Worm (Caenorhabditis elegans) whole organism, L1 larva: ENCODE results near the gene F16G10.5.
A peak's percentile ranks its signal among the peaks of the same experiment; 100 is the strongest.

Experiments used
- C16A3.4 ChIP-seq: fragments of 150-350 bp; optimal IDR thresholded peaks from 2 replicates; lab custom pipeline; 2014; ENCODE audit warnings: missing biosample characterization, missing genetic modification characterization
- C34B4.2 ChIP-seq: sonication (generic microtip); optimal IDR thresholded peaks from 2 replicates; lab custom pipeline; 2017; ENCODE audit warnings: mild to moderate bottlenecking, missing genetic modification characterization, missing compliant biosample characterization
- alr-1 ChIP-seq: fragments of 200-800 bp; sonication (Bioruptor generic); optimal IDR thresholded peaks from 2 replicates; lab custom pipeline; 2018; ENCODE audit warnings: borderline replicate concordance, mild to moderate bottlenecking, missing genetic modification characterization, missing compliant biosample characterization
- ama-1 ChIP-seq: fragments of 150-350 bp; optimal IDR thresholded peaks from 2 replicates; lab custom pipeline; 2014
- blmp-1 ChIP-seq: fragments of 150-350 bp; optimal IDR thresholded peaks from 2 replicates; lab custom pipeline; 2014; ENCODE audit warnings: missing biosample characterization, missing genetic modification characterization
- ceh-63 ChIP-seq: fragments of 200-800 bp; sonication (Bioruptor generic); optimal IDR thresholded peaks from 2 replicates; lab custom pipeline; 2018; ENCODE audit warnings: mild to moderate bottlenecking, missing genetic modification characterization, missing compliant biosample characterization
- ceh-8 ChIP-seq: fragments of 200-800 bp; sonication (Bioruptor generic); optimal IDR thresholded peaks from 2 replicates; lab custom pipeline; 2018; ENCODE audit warnings: mild to moderate bottlenecking, missing genetic modification characterization, moderate library complexity, missing compliant biosample characterization
- ceh-90 ChIP-seq: sonication (generic microtip); optimal IDR thresholded peaks from 2 replicates; lab custom pipeline; 2016; ENCODE audit warnings: missing genetic modification characterization, missing compliant biosample characterization
- efl-1 ChIP-seq, 4 experiments: fragments of 150-350 bp; optimal IDR thresholded peaks in 3 of 4; peaks in 1 of 4; 1 replicate in 1 of 4; 2 replicates in 3 of 4; lab custom pipeline; 2014; ENCODE audit warnings: missing biosample characterization in 2 of 4, missing genetic modification characterization in 2 of 4, missing genetic modification reagents in 2 of 4
- egl-13 ChIP-seq: sonication (generic microtip); optimal IDR thresholded peaks from 2 replicates; lab custom pipeline; 2016; ENCODE audit warnings: missing genotype, missing genetic modification reagents, missing genetic modification characterization, missing compliant biosample characterization
- elt-3 ChIP-seq, 6 experiments: fragments of 150-350 bp in 1 of 6; sonication (generic microtip); optimal IDR thresholded peaks; 2 replicates each; lab custom pipeline; 2017 to 2018; ENCODE audit warnings: missing biosample characterization in 6 of 6, missing genetic modification characterization in 6 of 6, inconsistent platforms in 1 of 6
- fkh-10 ChIP-seq: sonication (generic microtip); optimal IDR thresholded peaks from 2 replicates; lab custom pipeline; 2017; ENCODE audit warnings: missing biosample characterization, missing genetic modification reagents, missing genetic modification characterization
- fkh-4 ChIP-seq: sonication (generic microtip); optimal IDR thresholded peaks from 2 replicates; lab custom pipeline; 2016; ENCODE audit warnings: missing compliant biosample characterization, missing genetic modification characterization, borderline replicate concordance
- isw-1 ChIP-seq: fragments of 200-800 bp; sonication (Bioruptor generic); IDR thresholded peaks from 2 replicates; pipeline ENCODE4 v1.3.6; 2022; ENCODE audit warnings: missing genetic modification characterization, missing compliant biosample characterization
- lin-14 ChIP-seq: fragments of 200-800 bp; sonication (Bioruptor generic); optimal IDR thresholded peaks from 2 replicates; lab custom pipeline; 2018; ENCODE audit warnings: mild to moderate bottlenecking, missing genetic modification characterization, moderate library complexity, missing compliant biosample characterization
- mab-9 ChIP-seq: fragments of 200-800 bp; sonication (Bioruptor generic); IDR thresholded peaks from 2 replicates; pipeline ENCODE4 v1.3.6; 2022; ENCODE audit warnings: missing genetic modification reagents, missing genetic modification characterization, missing compliant biosample characterization
- mdl-1 ChIP-seq, 2 experiments: fragments of 150-350 bp; optimal IDR thresholded peaks; 2 replicates each; lab custom pipeline; 2014 to 2017; ENCODE audit warnings: missing biosample characterization in 2 of 2, missing genetic modification characterization in 2 of 2, inconsistent platforms in 1 of 2
- mef-2 ChIP-seq: fragments of 150-350 bp; optimal IDR thresholded peaks from 2 replicates; lab custom pipeline; 2014; ENCODE audit warnings: missing biosample characterization, missing genetic modification characterization
- mep-1 ChIP-seq: fragments of 150-350 bp; optimal IDR thresholded peaks from 2 replicates; lab custom pipeline; 2014; ENCODE audit warnings: missing biosample characterization, missing genetic modification characterization
- nhr-19 ChIP-seq: fragments of 200-800 bp; sonication (Bioruptor generic); conservative IDR thresholded peaks from 2 replicates; pipeline ENCODE4 v1.3.6; 2022; ENCODE audit warnings: missing genetic modification characterization, missing compliant biosample characterization
- nhr-20 ChIP-seq: sonication (generic microtip); optimal IDR thresholded peaks from 2 replicates; lab custom pipeline; 2016; ENCODE audit warnings: mild to moderate bottlenecking, missing genetic modification characterization, missing compliant biosample characterization
- nhr-76 ChIP-seq: sonication (generic microtip); optimal IDR thresholded peaks from 2 replicates; lab custom pipeline; 2017; ENCODE audit warnings: missing biosample characterization, missing genetic modification characterization
- nhr-77 ChIP-seq: fragments of 150-350 bp; optimal IDR thresholded peaks from 2 replicates; lab custom pipeline; 2014; ENCODE audit warnings: missing biosample characterization, missing genetic modification characterization
- nhr-85 ChIP-seq: sonication (generic microtip); peaks from one replicate; lab custom pipeline; 2016; ENCODE audit warnings: missing genetic modification characterization, inconsistent platforms, missing compliant biosample characterization
- nhr-90 ChIP-seq: sonication (generic microtip); optimal IDR thresholded peaks from 2 replicates; lab custom pipeline; 2016; ENCODE audit warnings: mild to moderate bottlenecking, missing genetic modification characterization, missing compliant biosample characterization; ENCODE audit not compliant: poor library complexity
- pag-3 ChIP-seq: sonication (generic microtip); optimal IDR thresholded peaks from 2 replicates; lab custom pipeline; 2017; ENCODE audit warnings: missing genetic modification characterization, mild to moderate bottlenecking, missing compliant biosample characterization, antibody characterized with exemption, borderline replicate concordance; ENCODE audit not compliant: insufficient read depth
- pqm-1 ChIP-seq: sonication (generic microtip); optimal IDR thresholded peaks from 3 replicates; lab custom pipeline; 2017; ENCODE audit warnings: missing biosample characterization, missing genetic modification characterization
- rnt-1 ChIP-seq: sonication (generic microtip); optimal IDR thresholded peaks from 2 replicates; lab custom pipeline; 2016; ENCODE audit warnings: mild to moderate bottlenecking, missing genetic modification characterization, moderate library complexity, missing compliant biosample characterization
- skn-1 ChIP-seq: fragments of 150-350 bp; optimal IDR thresholded peaks from 2 replicates; lab custom pipeline; 2014; ENCODE audit warnings: missing biosample characterization, missing genetic modification characterization
- snpc-4 ChIP-seq: fragments of 150-350 bp; optimal IDR thresholded peaks from 2 replicates; lab custom pipeline; 2014; ENCODE audit warnings: missing biosample characterization, missing genetic modification characterization
- sox-4 ChIP-seq: sonication (generic microtip); optimal IDR thresholded peaks from 2 replicates; lab custom pipeline; 2016; ENCODE audit warnings: missing genetic modification characterization, missing compliant biosample characterization
- sptf-1 ChIP-seq: fragments of 150-350 bp; optimal IDR thresholded peaks from 2 replicates; lab custom pipeline; 2014; ENCODE audit warnings: missing biosample characterization, missing genetic modification characterization
- swsn-7 ChIP-seq: sonication (generic microtip); optimal IDR thresholded peaks from 2 replicates; lab custom pipeline; 2016; ENCODE audit warnings: missing genetic modification characterization, missing compliant biosample characterization
- tbx-2 ChIP-seq: sonication (generic microtip); optimal IDR thresholded peaks from 2 replicates; lab custom pipeline; 2016; ENCODE audit warnings: missing genetic modification characterization, missing compliant biosample characterization
- unc-130 ChIP-seq: fragments of 150-350 bp; optimal IDR thresholded peaks from 2 replicates; lab custom pipeline; 2017; ENCODE audit warnings: missing biosample characterization, missing genetic modification characterization, inconsistent platforms
- unc-30 ChIP-seq: sonication (generic microtip); optimal IDR thresholded peaks from 2 replicates; lab custom pipeline; 2017; ENCODE audit warnings: missing biosample characterization, missing genetic modification characterization
- unc-62 ChIP-seq: fragments of 150-350 bp; optimal IDR thresholded peaks from 2 replicates; lab custom pipeline; 2014; ENCODE audit warnings: missing biosample characterization, missing genetic modification reagents, missing genetic modification characterization
- unc-86 ChIP-seq: sonication (generic microtip); optimal IDR thresholded peaks from 2 replicates; lab custom pipeline; 2016; ENCODE audit warnings: missing genetic modification characterization, missing compliant biosample characterization
- xbp-1 ChIP-seq: sonication (generic microtip); optimal IDR thresholded peaks from 2 replicates; lab custom pipeline; 2016; ENCODE audit warnings: missing genetic modification characterization, missing compliant biosample characterization
- zip-4 ChIP-seq: fragments of 200-800 bp; sonication (Bioruptor generic); optimal IDR thresholded peaks from 2 replicates; lab custom pipeline; 2018; ENCODE audit warnings: mild to moderate bottlenecking, missing genetic modification characterization, moderate library complexity, missing compliant biosample characterization
- ztf-11 ChIP-seq, 2 experiments: sonication (generic microtip); optimal IDR thresholded peaks; 2 replicates each; lab custom pipeline; 2016 to 2017; ENCODE audit warnings: missing genetic modification characterization in 2 of 2, missing biosample characterization in 1 of 2, missing compliant biosample characterization in 1 of 2

F16G10.5 gene

ce11 chrII:2399810-2400209, 32.7 kb downstream of the F16G10.5 start:
- TF ChIP-seq blmp-1 (peak; percentile 92), unc-130 (tag; lab: Kevin White, UChicago) (no peak), pqm-1 (tag; lab: Kevin White, UChicago) (no peak), fkh-4 (tag; lab: Kevin White, UChicago) (no peak), fkh-10 (GFP tag; lab: Kevin White, UChicago) (no peak), ceh-8 (GFP tag; lab: Kevin White, UChicago) (no peak), nhr-90 (tag; lab: Kevin White, UChicago) (no peak), lin-14 (GFP tag; lab: Kevin White, UChicago) (no peak), nhr-20 (tag; lab: Kevin White, UChicago) (no peak), unc-86 (tag; lab: Kevin White, UChicago) (no peak), C34B4.2 (tag; lab: Kevin White, UChicago) (no peak), mdl-1 (tag; optimal IDR thresholded peaks at IDR 0.05; lab: Kevin White, UChicago) (no peak), rnt-1 (tag; lab: Kevin White, UChicago) (no peak), elt-3 (tag; optimal IDR thresholded peaks at IDR 0.05; lab: Kevin White, UChicago) (peak; percentile 89 to 97 (median 91)), xbp-1 (tag; lab: Kevin White, UChicago) (no peak)

DNA sequence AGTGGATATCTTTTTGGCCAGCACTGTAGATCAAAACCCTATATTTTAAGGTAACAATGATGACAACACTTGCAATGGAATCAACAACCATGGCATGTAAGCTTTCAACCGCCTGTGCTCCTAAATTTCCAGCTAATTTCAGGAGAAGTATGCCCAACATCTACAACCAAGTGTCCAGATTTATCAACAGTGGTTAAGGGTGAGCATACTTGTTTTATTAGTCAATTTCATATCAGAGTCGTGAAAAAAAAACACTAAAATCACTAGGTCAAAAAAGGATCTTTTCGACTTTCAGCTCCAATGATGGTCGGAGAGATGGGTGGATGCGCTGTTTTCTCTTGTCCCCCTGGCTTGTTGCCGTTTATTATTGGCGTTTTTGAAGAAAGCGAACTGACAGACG, 36.9 kb downstream of the F16G10.5 start, which contains the start of gene F16G10.1:
Gene F16G10.1, plus strand, starts transcription at position 301 of the 400 bp plus-strand sequence.
- TF ChIP-seq pag-3 (no peak), elt-3 (tag; optimal IDR thresholded peaks at IDR 0.05; lab: Kevin White, UChicago) (no peak), mep-1 (no peak), skn-1 (tag; lab: Kevin White, UChicago) (no peak), ceh-90 (tag; lab: Kevin White, UChicago) (no peak), ztf-11 (tag; optimal IDR thresholded peaks at IDR 0.05; lab: Kevin White, UChicago) (no peak), unc-86 (tag; lab: Kevin White, UChicago) (no peak), efl-1 (optimal IDR thresholded peaks at IDR 0.05; lab: Kevin White, UChicago) (no peak), efl-1 (GFP tag; optimal IDR thresholded peaks at IDR 0.05 in 1 of 2; lab: Kevin White, UChicago) (no peak), nhr-76 (tag; lab: Kevin White, UChicago) (no peak), sox-4 (tag; lab: Kevin White, UChicago) (no peak), isw-1 (GFP tag; lab: Robert Waterston, UW) (no peak), nhr-19 (GFP tag; lab: Robert Waterston, UW) (no peak), mab-9 (no peak), unc-62 (GFP tag; lab: Kevin White, UChicago) (no peak), xbp-1 (tag; lab: Kevin White, UChicago) (no peak), lin-14 (GFP tag; lab: Kevin White, UChicago) (no peak)
- TF ChIP-seq, all 84 proteins: peak for 0

ce11 chrII:2411093-2411492, 44.0 kb downstream of the F16G10.5 start:
- TF ChIP-seq mef-2 (tag; lab: Kevin White, UChicago): no peak
- no peak for TF ChIP-seq nhr-77 (tag; lab: Kevin White, UChicago)
- no peak for TF ChIP-seq egl-13 (tag; lab: Kevin White, UChicago)
- TF ChIP-seq snpc-4: no peak
- no peak for TF ChIP-seq sox-4 (tag; lab: Kevin White, UChicago)
- no peak for TF ChIP-seq unc-30 (tag; lab: Kevin White, UChicago)
- no peak for TF ChIP-seq tbx-2 (tag; lab: Kevin White, UChicago)
- no peak for TF ChIP-seq ceh-63 (GFP tag; lab: Kevin White, UChicago)
- no peak for TF ChIP-seq ama-1 (lab: Kevin White, UChicago)
- no peak for TF ChIP-seq nhr-85
- TF ChIP-seq zip-4: no peak

- TF ChIP-seq alr-1 (tag; lab: Kevin White, UChicago) (no peak), C16A3.4 (tag; lab: Kevin White, UChicago) (no peak), efl-1 (optimal IDR thresholded peaks at IDR 0.05; lab: Kevin White, UChicago) (no peak), efl-1 (GFP tag; optimal IDR thresholded peaks at IDR 0.05 in 1 of 2; lab: Kevin White, UChicago) (peak in 1 of 2 experiments; percentile 55), sptf-1 (tag; lab: Kevin White, UChicago) (no peak), swsn-7 (no peak), ztf-11 (tag; optimal IDR thresholded peaks at IDR 0.05; lab: Kevin White, UChicago) (no peak), elt-3 (tag; optimal IDR thresholded peaks at IDR 0.05; lab: Kevin White, UChicago) (no peak)
Observed at ce11 chrII:2411555-2411954, 44.4 kb downstream of the F16G10.5 start.
